Worm (Caenorhabditis elegans) whole organism, L4/young adult: Measurements from ENCODE around the gene ser-4.

Experiments
- W03F9.2 ChIP-seq: fragments of 150-350 bp; optimal IDR thresholded peaks from 2 replicates; lab custom pipeline; 2014; ENCODE audit warnings: missing biosample characterization, missing genetic modification characterization
- dao-5 ChIP-seq: sonication (generic microtip); optimal IDR thresholded peaks from 2 replicates; lab custom pipeline; 2016; ENCODE audit warnings: missing genotype, missing genetic modification characterization, moderate library complexity, missing compliant biosample characterization
- him-1 ChIP-seq: sonication (generic microtip); optimal IDR thresholded peaks from 2 replicates; lab custom pipeline; 2016; ENCODE audit warnings: missing genotype, missing genetic modification reagents, missing genetic modification characterization, missing compliant biosample characterization

ce11 chrIII:1744486-1744885 lies 11.6 kb upstream of the ser-4 start:
- no peak for TF ChIP-seq him-1 (tag; lab: Kevin White, UChicago)
- no peak for TF ChIP-seq dao-5
- TF ChIP-seq W03F9.2 (tag; lab: Kevin White, UChicago) = no peak
